Worm (Caenorhabditis elegans) whole organism, dauer: ENCODE results near the gene C05E4.7.

ENCODE experiments used
- unc-62 ChIP-seq: sonication (generic microtip); optimal IDR thresholded peaks from 2 replicates; lab custom pipeline; 2017; ENCODE audit warnings: missing biosample characterization, missing genetic modification reagents, missing genetic modification characterization

C05E4.7 gene

ce11 chrV:725807-726572 lies 15.9 kb upstream of the C05E4.7 start:
- no peak for TF ChIP-seq unc-62 (GFP tag; lab: Kevin White, UChicago)

- no peak for TF ChIP-seq unc-62 (GFP tag; lab: Kevin White, UChicago)
These were observed 15.1 kb upstream of the C05E4.7 start for ce11 chrV:726573-727483.

- no peak for TF ChIP-seq unc-62 (GFP tag; lab: Kevin White, UChicago)
These were observed 14.2 kb upstream of the C05E4.7 start, which contains the start of the genes icl-1 and srh-2 for ce11 chrV:727484-728351. TSS of gene icl-1 (minus strand) at chrV:728004. TSS of gene srh-2 (plus strand) at chrV:728301.

- TF ChIP-seq unc-62 (GFP tag; lab: Kevin White, UChicago) = no peak
These were observed 13.0 kb upstream of the C05E4.7 start for ce11 chrV:728822-729493.

- no peak for TF ChIP-seq unc-62 (GFP tag; lab: Kevin White, UChicago)
These were observed 11.7 kb upstream of the C05E4.7 start for ce11 chrV:730216-730615.

- TF ChIP-seq unc-62 (GFP tag; lab: Kevin White, UChicago) = no peak
These were observed 10.6 kb upstream of the C05E4.7 start for ce11 chrV:731330-731729.

ce11 chrV:736171-736570 lies 5.7 kb upstream of the C05E4.7 start, which contains the start of gene srj-25:
TSS of gene srj-25 (minus strand) at chrV:736271.
- no peak for TF ChIP-seq unc-62 (GFP tag; lab: Kevin White, UChicago)

ce11 chrV:738770-739169 lies 3.1 kb upstream of the C05E4.7 start, which contains the start of gene srj-24:
TSS of gene srj-24 (minus strand) at chrV:738870.
- TF ChIP-seq unc-62 (GFP tag; lab: Kevin White, UChicago) = no peak

ce11 chrV:743348-743747 lies 1.4 kb downstream of the C05E4.7 start, which contains the start of gene str-134:
TSS of gene str-134 (plus strand) at chrV:743648.
- TF ChIP-seq unc-62 (GFP tag; lab: Kevin White, UChicago) = no peak

- TF ChIP-seq unc-62 (GFP tag; lab: Kevin White, UChicago) = no peak
These were observed 6.1 kb downstream of the C05E4.7 start, which contains the start of gene sri-4 for ce11 chrV:748044-748443. TSS of gene sri-4 (plus strand) at chrV:748344.

- no peak for TF ChIP-seq unc-62 (GFP tag; lab: Kevin White, UChicago)
These were observed 10.9 kb downstream of the C05E4.7 start, which contains the start of the genes str-262 and srp-1 for ce11 chrV:752679-753333. TSS of gene str-262 (minus strand) at chrV:752779. TSS of gene srp-1 (plus strand) at chrV:753283.

- TF ChIP-seq unc-62 (GFP tag; lab: Kevin White, UChicago) = no peak
These were observed 14.2 kb downstream of the C05E4.7 start, which contains the start of gene str-20 for ce11 chrV:756169-756568. TSS of gene str-20 (plus strand) at chrV:756469.

- no peak for TF ChIP-seq unc-62 (GFP tag; lab: Kevin White, UChicago)
These were observed 19.3 kb downstream of the C05E4.7 start, which contains the start of gene C05E4.15 for ce11 chrV:761235-761634. TSS of gene C05E4.15 (minus strand) at chrV:761335.

- TF ChIP-seq unc-62 (GFP tag; lab: Kevin White, UChicago) = no peak
These were observed 20.0 kb downstream of the C05E4.7 start, which contains the start of gene C05E4.12 for ce11 chrV:761882-762281. TSS of gene C05E4.12 (minus strand) at chrV:761982.
